Worm (Caenorhabditis elegans) whole organism, L3 larva: ENCODE data around the gene Y73F8A.14.
"Not testable (repeated sequence)": the region's sequence is repeated elsewhere in the genome, so short reads cannot be mapped to it uniquely, and the experiment has no call there.

Source experiments
- R02D3.7 ChIP-seq: fragments of 150-350 bp; optimal IDR thresholded peaks from 2 replicates; lab custom pipeline; 2014; ENCODE audit warnings: missing biosample characterization, missing genetic modification characterization
- ZK546.5 ChIP-seq: sonication (generic microtip); optimal IDR thresholded peaks from 2 replicates; lab custom pipeline; 2017; ENCODE audit warnings: missing biosample characterization, missing genetic modification characterization
- aly-2 ChIP-seq: fragments of 150-350 bp; optimal IDR thresholded peaks from 2 replicates; lab custom pipeline; 2014; ENCODE audit warnings: missing biosample characterization, missing genetic modification characterization
- ama-1 ChIP-seq: fragments of 150-350 bp; optimal IDR thresholded peaks from 2 replicates; lab custom pipeline; 2018
- ceh-16 ChIP-seq: sonication (generic microtip); optimal IDR thresholded peaks from 2 replicates; lab custom pipeline; 2017; ENCODE audit warnings: missing biosample characterization, missing genetic modification characterization
- ceh-28 ChIP-seq: fragments of 150-350 bp; optimal IDR thresholded peaks from 2 replicates; lab custom pipeline; 2014; ENCODE audit warnings: missing biosample characterization, missing genetic modification reagents, missing genetic modification characterization
- ceh-82 ChIP-seq: fragments of 150-350 bp; optimal IDR thresholded peaks from 2 replicates; lab custom pipeline; 2014; ENCODE audit warnings: missing biosample characterization, missing genetic modification characterization
- ceh-9 ChIP-seq: sonication (generic microtip); optimal IDR thresholded peaks from 2 replicates; lab custom pipeline; 2018; ENCODE audit warnings: missing biosample characterization, missing genetic modification characterization
- elt-1 ChIP-seq: fragments of 150-350 bp; optimal IDR thresholded peaks from 2 replicates; lab custom pipeline; 2014; ENCODE audit warnings: missing biosample characterization, missing genetic modification characterization
- elt-3 ChIP-seq, 3 experiments: fragments of 150-350 bp in 1 of 3; sonication (generic microtip) in 2 of 3; optimal IDR thresholded peaks; 2 replicates in 2 of 3; 4 replicates in 1 of 3; lab custom pipeline; 2014 to 2017; ENCODE audit warnings: missing biosample characterization in 3 of 3, missing genetic modification characterization in 3 of 3
- eor-1 ChIP-seq, 2 experiments: fragments of 150-350 bp; optimal IDR thresholded peaks; 2 replicates each; lab custom pipeline; 2014 to 2018; ENCODE audit warnings: missing biosample characterization in 2 of 2, missing genetic modification characterization in 2 of 2
- fkh-10 ChIP-seq: sonication (generic microtip); optimal IDR thresholded peaks from 2 replicates; lab custom pipeline; 2017; ENCODE audit warnings: missing biosample characterization, missing genetic modification reagents, missing genetic modification characterization
- fkh-2 ChIP-seq: fragments of 150-350 bp; optimal IDR thresholded peaks from 2 replicates; lab custom pipeline; 2014; ENCODE audit warnings: missing biosample characterization, missing genetic modification reagents, missing genetic modification characterization
- fos-1 ChIP-seq: fragments of 150-350 bp; optimal IDR thresholded peaks from 2 replicates; lab custom pipeline; 2014; ENCODE audit warnings: missing biosample characterization, missing genetic modification characterization
- hmg-11 ChIP-seq: sonication (generic microtip); optimal IDR thresholded peaks from 2 replicates; lab custom pipeline; 2016; ENCODE audit warnings: missing genetic modification characterization, missing compliant biosample characterization
- jun-1 ChIP-seq: fragments of 150-350 bp; optimal IDR thresholded peaks from 2 replicates; lab custom pipeline; 2014; ENCODE audit warnings: missing biosample characterization, missing genetic modification reagents, missing genetic modification characterization
- lin-15B ChIP-seq: fragments of 150-350 bp; optimal IDR thresholded peaks from 2 replicates; lab custom pipeline; 2014; ENCODE audit warnings: missing biosample characterization, missing genetic modification characterization
- lin-39 ChIP-seq: fragments of 150-350 bp; optimal IDR thresholded peaks from 2 replicates; lab custom pipeline; 2018; ENCODE audit warnings: missing biosample characterization, missing genetic modification reagents, missing genetic modification characterization
- lsy-12 ChIP-seq: sonication (generic microtip); optimal IDR thresholded peaks from 2 replicates; lab custom pipeline; 2016; ENCODE audit warnings: mild to moderate bottlenecking, missing genetic modification characterization, missing compliant biosample characterization
- mml-1 ChIP-seq: fragments of 150-350 bp; sonication (generic microtip); optimal IDR thresholded peaks from 3 replicates; lab custom pipeline; 2014; ENCODE audit warnings: missing biosample characterization, missing genetic modification characterization
- nfya-1 ChIP-seq: sonication (generic microtip); optimal IDR thresholded peaks from 2 replicates; lab custom pipeline; 2017; ENCODE audit warnings: missing genetic modification characterization, mild to moderate bottlenecking, missing compliant biosample characterization, antibody characterized with exemption, moderate library complexity; ENCODE audit not compliant: insufficient read depth
- nhr-12 ChIP-seq: fragments of 150-350 bp; optimal IDR thresholded peaks from 2 replicates; lab custom pipeline; 2014; ENCODE audit warnings: missing biosample characterization, missing genetic modification characterization
- nhr-23 ChIP-seq: fragments of 150-350 bp; optimal IDR thresholded peaks from 2 replicates; lab custom pipeline; 2014; ENCODE audit warnings: missing biosample characterization, missing genetic modification reagents, missing genetic modification characterization
- nhr-25 ChIP-seq: sonication (generic microtip); optimal IDR thresholded peaks from 2 replicates; lab custom pipeline; 2017; ENCODE audit warnings: missing biosample characterization, missing genetic modification characterization
- nhr-28 ChIP-seq: fragments of 150-350 bp; optimal IDR thresholded peaks from 2 replicates; lab custom pipeline; 2014; ENCODE audit warnings: missing biosample characterization, missing genetic modification characterization
- nhr-43 ChIP-seq: sonication (generic microtip); optimal IDR thresholded peaks from 2 replicates; lab custom pipeline; 2016; ENCODE audit warnings: mild to moderate bottlenecking, missing genetic modification characterization, missing compliant biosample characterization; ENCODE audit not compliant: poor library complexity, severe bottlenecking
- nhr-67 ChIP-seq: fragments of 150-350 bp; optimal IDR thresholded peaks from 2 replicates; lab custom pipeline; 2014; ENCODE audit warnings: missing biosample characterization, missing genetic modification characterization
- nhr-76 ChIP-seq: fragments of 150-350 bp; sonication (generic microtip); optimal IDR thresholded peaks from 5 replicates; lab custom pipeline; 2014; ENCODE audit warnings: missing biosample characterization, missing genetic modification characterization
- nhr-77 ChIP-seq: fragments of 150-350 bp; optimal IDR thresholded peaks from 2 replicates; lab custom pipeline; 2014; ENCODE audit warnings: missing biosample characterization, missing genetic modification characterization
- pha-4 ChIP-seq: fragments of 150-350 bp; optimal IDR thresholded peaks from 2 replicates; lab custom pipeline; 2014; ENCODE audit warnings: missing biosample characterization, missing genetic modification reagents, missing genetic modification characterization
- sea-2 ChIP-seq: fragments of 150-350 bp; sonication (generic microtip); optimal IDR thresholded peaks from 4 replicates; lab custom pipeline; 2014; ENCODE audit warnings: missing biosample characterization, missing genetic modification reagents, missing genetic modification characterization
- skn-1 ChIP-seq: fragments of 150-350 bp; optimal IDR thresholded peaks from 2 replicates; lab custom pipeline; 2014; ENCODE audit warnings: missing biosample characterization, missing genetic modification characterization
- snpc-4 ChIP-seq: fragments of 150-350 bp; optimal IDR thresholded peaks from 2 replicates; lab custom pipeline; 2014; ENCODE audit warnings: missing biosample characterization, missing genetic modification characterization
- tbx-2 ChIP-seq: sonication (generic microtip); optimal IDR thresholded peaks from 2 replicates; lab custom pipeline; 2016; ENCODE audit warnings: mild to moderate bottlenecking, missing genetic modification characterization, missing compliant biosample characterization
- unc-39 ChIP-seq: sonication (generic microtip); optimal IDR thresholded peaks from 4 replicates; lab custom pipeline; 2017; ENCODE audit warnings: missing biosample characterization, missing genetic modification characterization
- zag-1 ChIP-seq: fragments of 150-350 bp; optimal IDR thresholded peaks from 2 replicates; lab custom pipeline; 2014; ENCODE audit warnings: missing biosample characterization, missing genetic modification characterization
- ztf-11 ChIP-seq: fragments of 150-350 bp; optimal IDR thresholded peaks from 2 replicates; lab custom pipeline; 2014; ENCODE audit warnings: missing biosample characterization, missing genetic modification characterization
- ztf-4 ChIP-seq: fragments of 150-350 bp; optimal IDR thresholded peaks from 2 replicates; lab custom pipeline; 2014; ENCODE audit warnings: missing biosample characterization, missing genetic modification characterization

The Y73F8A.14 gene

ce11 chrIV:15318982-15319381 is at the start of gene Y73F8A.14:
TSS of gene Y73F8A.14 (minus strand) at chrIV:15319082.
- not testable (repeated sequence) for TF ChIP-seq tbx-2 (tag; lab: Kevin White, UChicago); nhr-43; ceh-28

- TF ChIP-seq ceh-9 (tag; lab: Kevin White, UChicago) = no peak
- TF ChIP-seq ztf-11 (tag; lab: Kevin White, UChicago) = no peak
- TF ChIP-seq skn-1 (tag; lab: Kevin White, UChicago) = no peak
- TF ChIP-seq nhr-25 = no peak
- no peak for TF ChIP-seq sea-2 (GFP tag; lab: Kevin White, UChicago)
- no peak for TF ChIP-seq elt-3 (tag; optimal IDR thresholded peaks at IDR 0.05; lab: Kevin White, UChicago)
- TF ChIP-seq, all 47 proteins: peak for 0
Observed at ce11 chrIV:15361884-15362283, 43.0 kb upstream of the Y73F8A.14 start.

- no peak for TF ChIP-seq fkh-10 (GFP tag; lab: Kevin White, UChicago)
- no peak for TF ChIP-seq ZK546.5 (tag; lab: Kevin White, UChicago)
- TF ChIP-seq ama-1 (lab: Kevin White, UChicago) = no peak
- no peak for TF ChIP-seq unc-39 (tag; lab: Kevin White, UChicago)
- TF ChIP-seq ceh-82 = no peak
- no peak for TF ChIP-seq fkh-2 (tag; lab: Kevin White, UChicago)
- no peak for TF ChIP-seq nhr-76 (tag; lab: Kevin White, UChicago)
- no peak for TF ChIP-seq lin-39 (tag; lab: Kevin White, UChicago)
- no peak for TF ChIP-seq nhr-43
- no peak for TF ChIP-seq nhr-23
- no peak for TF ChIP-seq aly-2 (tag; lab: Kevin White, UChicago)
- no peak for TF ChIP-seq nhr-67 (tag; lab: Kevin White, UChicago)
- TF ChIP-seq lin-15B (tag; lab: Kevin White, UChicago) = no peak
- no peak for TF ChIP-seq snpc-4 (tag; lab: Kevin White, UChicago)
- TF ChIP-seq ceh-16 = no peak
- no peak for TF ChIP-seq nhr-28
- no peak for TF ChIP-seq nhr-77 (tag; lab: Kevin White, UChicago)
- TF ChIP-seq ceh-9 (tag; lab: Kevin White, UChicago) = no peak
- TF ChIP-seq, all 47 proteins: peak for 0
Observed at ce11 chrIV:15361244-15361643, 42.4 kb upstream of the Y73F8A.14 start, which contains the start of gene cpna-4. TSS of gene cpna-4 (plus strand) at chrIV:15361544.

ce11 chrIV:15336778-15337177 is 17.9 kb upstream of the Y73F8A.14 start, which contains the start of gene irld-59:
TSS of gene irld-59 (plus strand) at chrIV:15337078.
- no peak for TF ChIP-seq R02D3.7 (tag; lab: Kevin White, UChicago)
- no peak for TF ChIP-seq fkh-2 (tag; lab: Kevin White, UChicago)
- no peak for TF ChIP-seq ztf-4 (tag; lab: Kevin White, UChicago)
- no peak for TF ChIP-seq skn-1 (tag; lab: Kevin White, UChicago)
- TF ChIP-seq nhr-76 (tag; lab: Kevin White, UChicago) = no peak
- TF ChIP-seq jun-1 (tag; lab: Kevin White, UChicago) = no peak
- TF ChIP-seq nfya-1 = no peak
- no peak for TF ChIP-seq aly-2 (tag; lab: Kevin White, UChicago)
- no peak for TF ChIP-seq snpc-4 (tag; lab: Kevin White, UChicago)
- no peak for TF ChIP-seq nhr-67 (tag; lab: Kevin White, UChicago)
- TF ChIP-seq eor-1 (tag; optimal IDR thresholded peaks at IDR 0.05; lab: Kevin White, UChicago) = no peak
- no peak for TF ChIP-seq ceh-16
- TF ChIP-seq nhr-77 (tag; lab: Kevin White, UChicago) = no peak
- no peak for TF ChIP-seq ceh-28
- no peak for TF ChIP-seq mml-1 (tag; lab: Kevin White, UChicago)
- no peak for TF ChIP-seq elt-1 (tag; lab: Kevin White, UChicago)
- TF ChIP-seq fos-1 (tag; lab: Kevin White, UChicago) = no peak
- TF ChIP-seq elt-3 (tag; optimal IDR thresholded peaks at IDR 0.05; lab: Kevin White, UChicago) = no peak
- no peak for TF ChIP-seq unc-39 (tag; lab: Kevin White, UChicago)
- TF ChIP-seq, all 47 proteins: peak for 0

ce11 chrIV:15328092-15328491 is 9.2 kb upstream of the Y73F8A.14 start, which contains the start of gene tbx-40:
TSS of gene tbx-40 (minus strand) at chrIV:15328192.
- TF ChIP-seq nhr-28 (no peak), unc-39 (tag; lab: Kevin White, UChicago) (no peak), lsy-12 (tag; lab: Kevin White, UChicago) (no peak), zag-1 (no peak), hmg-11 (tag; lab: Kevin White, UChicago) (no peak), nhr-12 (tag; lab: Kevin White, UChicago) (no peak), pha-4 (no peak)
